Fruit fly (Drosophila melanogaster): Measurements from ENCODE around the gene CG6048.
A peak's percentile ranks its signal among the peaks of the same experiment; 100 is the strongest.

CG6048 gene

DNA sequence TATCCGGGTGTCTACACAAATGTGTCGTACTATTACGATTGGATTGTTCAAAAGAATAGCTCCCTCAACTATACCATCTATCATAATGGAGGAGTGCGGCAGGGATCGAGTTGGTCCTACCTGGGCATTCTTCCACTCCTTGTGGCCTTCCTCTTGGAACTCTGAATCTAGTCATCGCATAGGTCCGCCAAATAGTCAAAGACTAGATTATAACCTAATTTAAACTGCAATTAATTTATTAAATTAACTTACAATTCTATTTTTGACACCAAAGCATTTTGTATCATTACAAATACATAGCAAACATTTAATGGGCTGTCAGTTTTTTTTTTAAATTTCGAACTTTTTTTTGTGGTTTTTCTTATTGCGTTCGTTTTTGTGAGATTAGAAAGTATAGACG, 2.4 kb upstream of the CG6048 start, which contains the start of gene CG32755:
CG32755 (plus strand) TSS at position 301 of the 400 bp plus-strand sequence.
- no peak for TF ChIP-seq CG7101 (tag; optimal IDR thresholded peaks at IDR 0.05)
- TF ChIP-seq CG1620 (GFP tag; optimal IDR thresholded peaks at IDR 0.05), result no peak
- no peak for TF ChIP-seq cic (GFP tag; optimal IDR thresholded peaks at IDR 0.05)
- TF ChIP-seq CG12768 (GFP tag; optimal IDR thresholded peaks at IDR 0.05), result no peak
- TF ChIP-seq Hr96 (GFP tag; optimal IDR thresholded peaks at IDR 0.05), result no peak

DNA sequence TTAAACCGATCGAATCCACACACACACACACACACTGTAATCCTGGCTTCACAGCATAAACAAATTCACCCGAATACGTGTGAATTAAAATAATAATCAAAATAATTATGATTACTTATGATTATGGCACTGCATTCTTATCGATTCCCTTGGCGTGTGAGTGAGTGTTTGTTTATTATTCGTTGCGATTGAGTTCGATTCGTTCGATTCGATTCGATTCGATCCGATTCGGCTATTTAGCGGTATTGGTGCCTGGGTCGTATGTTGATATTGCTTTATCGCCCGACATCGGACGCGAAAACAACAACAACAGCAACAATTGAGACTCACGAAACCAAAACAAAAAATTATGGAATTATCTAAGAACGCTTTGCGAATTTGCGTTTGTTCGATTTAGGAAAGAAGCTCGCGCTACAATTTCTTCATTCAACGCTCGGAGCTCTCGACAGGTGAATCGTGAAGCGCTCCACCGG, 2.9 kb downstream of the CG6048 start, which contains the start of gene CG6067:
CG6067 (plus strand) TSS at position 423 of the 473 bp plus-strand sequence.
- TF ChIP-seq CG7045 (GFP tag; optimal IDR thresholded peaks at IDR 0.05), result no peak
- TF ChIP-seq CG12768 (GFP tag; optimal IDR thresholded peaks at IDR 0.05), result no peak
- no peak for TF ChIP-seq CG5204 (GFP tag; optimal IDR thresholded peaks at IDR 0.05)
- TF ChIP-seq bab1 (GFP tag; optimal IDR thresholded peaks at IDR 0.05), result no peak
- TF ChIP-seq CG7101 (tag; optimal IDR thresholded peaks at IDR 0.05), result no peak
- no peak for TF ChIP-seq Hr96 (GFP tag; optimal IDR thresholded peaks at IDR 0.05)
- no peak for TF ChIP-seq CG1620 (GFP tag; optimal IDR thresholded peaks at IDR 0.05)
- no peak for TF ChIP-seq cnc (optimal IDR thresholded peaks at IDR 0.05)
- no peak for TF ChIP-seq CG33017 (tag; optimal IDR thresholded peaks at IDR 0.05)
- TF ChIP-seq toe (GFP tag; optimal IDR thresholded peaks at IDR 0.05), result no peak
- TF ChIP-seq Mnt (GFP tag; optimal IDR thresholded peaks at IDR 0.05), result no peak
- TF ChIP-seq Crg-1 (GFP tag; optimal IDR thresholded peaks at IDR 0.05), result no peak
- no peak for TF ChIP-seq pad (GFP tag; optimal IDR thresholded peaks at IDR 0.05)
- no peak for TF ChIP-seq Clk (GFP tag; optimal IDR thresholded peaks at IDR 0.05)

DNA sequence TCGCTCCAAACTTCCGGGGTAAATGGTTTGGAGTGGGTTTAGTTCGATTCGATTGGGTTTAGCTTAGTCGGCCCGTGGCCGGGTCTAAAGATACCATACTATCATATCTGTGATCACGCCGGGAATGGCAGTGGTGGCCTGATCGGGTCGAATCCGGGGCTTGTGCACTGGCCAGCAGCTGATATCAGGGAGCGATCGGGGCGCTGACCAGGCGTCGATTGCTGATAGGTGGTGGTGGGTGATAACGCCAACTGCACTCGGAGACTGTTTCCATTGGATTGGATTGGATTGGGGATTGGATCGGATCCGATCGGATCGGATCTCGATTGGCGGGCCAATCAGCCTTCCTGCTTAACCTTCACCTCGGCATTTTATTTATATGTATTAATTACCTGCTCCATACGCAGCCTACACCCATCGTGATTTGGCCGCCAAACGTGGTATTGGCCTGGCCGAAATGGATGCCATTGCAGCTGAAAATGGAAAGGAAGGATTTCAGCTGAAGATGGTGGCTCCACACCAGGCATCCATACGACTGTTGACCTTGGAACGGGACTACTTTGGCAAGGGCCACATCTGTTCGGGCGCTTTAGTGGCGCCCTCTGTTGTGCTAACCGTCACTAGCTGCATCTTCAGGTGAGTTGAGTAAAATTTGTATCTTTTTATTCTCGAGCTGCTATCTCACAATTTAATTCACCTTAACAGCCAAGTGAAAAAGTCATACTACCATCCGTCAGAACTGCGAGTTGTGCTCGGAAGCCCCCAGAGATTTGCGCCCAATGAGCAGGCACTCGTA, 4.5 kb downstream of the CG6048 start:
- TF ChIP-seq CG12768 (GFP tag; optimal IDR thresholded peaks at IDR 0.05) (peak; percentile 7), Hr96 (GFP tag; optimal IDR thresholded peaks at IDR 0.05) (peak; percentile 38), CG14711 (tag; optimal IDR thresholded peaks at IDR 0.05) (no peak)

- peak; percentile 90 for TF ChIP-seq ovo (GFP tag; optimal IDR thresholded peaks at IDR 0.05)
- no peak for TF ChIP-seq CG7045 (GFP tag; optimal IDR thresholded peaks at IDR 0.05)
- no peak for TF ChIP-seq Mnt (GFP tag; optimal IDR thresholded peaks at IDR 0.05)
- TF ChIP-seq pad (GFP tag; optimal IDR thresholded peaks at IDR 0.05), result peak; percentile 76
- TF ChIP-seq kay (GFP tag; ENCODE audit: borderline replicate concordance), result no peak
Observed at dm6 chrX:5964169-5964686, 11.9 kb downstream of the CG6048 start.

DNA sequence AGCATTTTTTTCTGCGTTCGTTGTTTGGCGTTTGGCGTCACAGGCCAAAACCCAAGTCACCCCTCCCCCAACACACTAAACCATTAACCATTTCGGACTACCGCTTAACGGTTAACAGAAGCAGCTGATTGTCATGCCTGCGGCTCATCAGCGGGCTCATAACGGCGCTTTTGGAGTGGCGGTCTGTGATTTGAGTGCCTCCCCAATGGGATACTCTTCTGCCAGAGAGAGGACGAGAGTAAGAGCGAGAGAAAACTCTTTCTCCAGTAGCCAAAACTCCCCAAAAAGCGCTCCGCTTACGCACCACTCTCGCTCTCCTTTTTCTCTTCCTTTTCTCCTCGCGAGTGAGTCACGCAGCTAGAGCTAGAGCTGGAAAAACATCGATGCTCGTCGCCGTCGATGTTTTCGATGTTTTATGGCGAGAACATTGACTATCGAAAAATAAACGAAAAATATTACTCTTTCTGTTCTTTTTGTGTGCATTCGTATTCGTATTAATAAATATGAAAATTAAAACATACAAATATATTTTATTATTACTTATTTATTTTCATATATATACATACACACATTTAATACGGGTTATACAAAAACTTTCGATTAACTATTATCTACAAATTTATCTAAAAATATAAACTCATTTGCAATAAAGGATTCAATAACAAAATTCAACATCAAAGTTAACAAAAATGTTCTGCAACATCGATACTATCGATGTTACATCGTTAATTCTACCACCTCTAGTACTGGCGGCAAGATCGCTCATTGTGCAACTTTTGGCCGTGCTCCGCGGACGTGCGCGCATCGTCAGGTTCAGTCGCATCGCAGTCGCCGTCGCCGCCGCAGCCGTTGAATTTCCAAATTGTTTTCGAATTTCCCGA, 13.4 kb downstream of the CG6048 start, which contains the start of gene Grip:
Grip (plus strand) TSS at position 763 of the 881 bp plus-strand sequence.
- TF ChIP-seq Clk (GFP tag; optimal IDR thresholded peaks at IDR 0.05) (no peak), pad (GFP tag; optimal IDR thresholded peaks at IDR 0.05) (peak; percentile 20), CG5204 (GFP tag; optimal IDR thresholded peaks at IDR 0.05) (no peak), ovo (GFP tag; optimal IDR thresholded peaks at IDR 0.05) (peak; percentile 53)

dm6 chrX:5968094-5968723, 15.8 kb downstream of the CG6048 start:
- TF ChIP-seq cnc (optimal IDR thresholded peaks at IDR 0.05) (no peak), Clk (GFP tag; optimal IDR thresholded peaks at IDR 0.05) (no peak), CG7101 (tag; optimal IDR thresholded peaks at IDR 0.05) (no peak), tj (GFP tag; optimal IDR thresholded peaks at IDR 0.05) (no peak), CG33017 (tag; optimal IDR thresholded peaks at IDR 0.05) (no peak), cic (GFP tag; optimal IDR thresholded peaks at IDR 0.05) (no peak), CG1620 (GFP tag; optimal IDR thresholded peaks at IDR 0.05) (no peak), kay (GFP tag; ENCODE audit: borderline replicate concordance) (no peak), Hr96 (GFP tag; optimal IDR thresholded peaks at IDR 0.05) (no peak), toe (GFP tag; optimal IDR thresholded peaks at IDR 0.05) (no peak), pad (GFP tag; optimal IDR thresholded peaks at IDR 0.05) (no peak), bab1 (GFP tag; optimal IDR thresholded peaks at IDR 0.05) (no peak)

Data from whole organism, adult.